Fruit fly (Drosophila melanogaster): ENCODE measurements around the gene Sys1.

The Sys1 gene

dm6 chr3R:8701197-8701596 is 48.6 kb downstream of the Sys1 start:
- TF ChIP-seq dmrt93B (GFP tag; optimal IDR thresholded peaks at IDR 0.05) (no peak), sage (GFP tag; optimal IDR thresholded peaks at IDR 0.05) (no peak), pan (optimal IDR thresholded peaks at IDR 0.05) (no peak), Dif (GFP tag; optimal IDR thresholded peaks at IDR 0.05; ENCODE audit: partially characterized antibody) (no peak), foxo (GFP tag; optimal IDR thresholded peaks at IDR 0.05) (no peak), Hnf4 (GFP tag; optimal IDR thresholded peaks at IDR 0.05) (no peak), woc (GFP tag; optimal IDR thresholded peaks at IDR 0.05) (no peak), jim (GFP tag; optimal IDR thresholded peaks at IDR 0.05) (no peak), usp (GFP tag; optimal IDR thresholded peaks at IDR 0.05) (no peak), rgr (GFP tag; optimal IDR thresholded peaks at IDR 0.05) (no peak), Myc (optimal IDR thresholded peaks at IDR 0.05) (no peak), ey (GFP tag; optimal IDR thresholded peaks at IDR 0.05) (no peak)
